Fruit fly (Drosophila melanogaster): ENCODE measurements around the gene Bace.

DNA sequence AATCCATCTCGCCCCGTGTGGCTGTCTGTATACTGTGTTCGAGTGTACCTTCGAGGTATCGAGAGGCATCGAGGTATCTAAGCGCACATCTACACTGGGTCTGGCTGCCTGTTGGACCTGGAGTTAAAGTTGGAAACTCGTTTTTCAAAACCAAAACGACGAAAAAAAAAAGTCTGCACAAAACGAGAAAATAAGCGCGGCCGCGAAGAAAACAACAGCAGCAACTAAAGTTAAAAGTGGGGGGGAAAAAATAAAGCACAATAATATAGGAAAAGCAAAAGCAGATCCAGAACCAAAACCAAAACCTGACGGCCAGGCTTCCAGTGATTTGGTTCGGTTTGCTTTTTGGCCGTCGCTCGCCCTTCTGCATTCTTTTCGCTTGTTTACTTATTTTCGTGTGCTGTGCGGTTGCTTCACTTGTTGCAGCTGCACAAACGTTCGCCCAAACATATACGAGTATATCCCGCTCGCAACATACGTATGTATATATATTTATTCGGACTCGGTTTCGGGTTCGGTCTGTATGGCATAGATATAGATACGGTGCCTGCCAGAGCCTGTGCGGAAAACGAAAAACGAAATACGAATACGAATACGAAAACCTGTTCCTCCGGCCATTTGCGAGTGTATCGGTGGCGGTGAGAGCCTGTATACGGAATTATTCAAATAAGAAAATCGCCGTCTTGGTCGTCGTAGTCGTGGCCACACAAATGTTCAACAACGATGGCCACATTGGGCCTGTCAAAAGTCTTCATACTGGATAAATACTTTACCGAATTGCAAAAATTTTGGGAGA is 17.0 kb downstream of the Bace start:
- TF ChIP-seq CTCF (optimal IDR thresholded peaks at IDR 0.05), result no peak
- no peak for TF ChIP-seq CG8478 (optimal IDR thresholded peaks at IDR 0.05)
